Worm (Caenorhabditis elegans) whole organism, mixed stage, embryonic: ENCODE results near the gene F54D5.15.
"Not testable (repeated sequence)": the region's sequence is repeated elsewhere in the genome, so short reads cannot be mapped to it uniquely, and the experiment has no call there.

Experiments used
- M03D4.4 ChIP-seq: sonication (generic microtip); optimal IDR thresholded peaks from 2 replicates; lab custom pipeline; 2017; ENCODE audit warnings: mild to moderate bottlenecking, missing genetic modification characterization, missing compliant biosample characterization
- bed-3 ChIP-seq: fragments of 200-800 bp; sonication (Bioruptor generic); optimal IDR thresholded peaks from 3 replicates; lab custom pipeline; 2018; ENCODE audit warnings: mild to moderate bottlenecking, missing genetic modification characterization, moderate library complexity, missing compliant biosample characterization
- ceh-39 ChIP-seq: fragments of 150-350 bp; optimal IDR thresholded peaks from 2 replicates; lab custom pipeline; 2014; ENCODE audit warnings: missing biosample characterization, missing genetic modification characterization
- ceh-43 ChIP-seq: fragments of 200-800 bp; sonication (Bioruptor generic); optimal IDR thresholded peaks from 2 replicates; lab custom pipeline; 2018; ENCODE audit warnings: mild to moderate bottlenecking, missing genetic modification characterization, moderate library complexity, missing compliant biosample characterization
- ceh-83 ChIP-seq: fragments of 200-800 bp; sonication (Bioruptor generic); optimal IDR thresholded peaks from 2 replicates; lab custom pipeline; 2018; ENCODE audit warnings: mild to moderate bottlenecking, missing genetic modification characterization, missing compliant biosample characterization
- ces-1 ChIP-seq: fragments of 150-350 bp; optimal IDR thresholded peaks from 2 replicates; lab custom pipeline; 2014; ENCODE audit warnings: missing biosample characterization, missing genetic modification reagents, missing genetic modification characterization
- cnd-1 ChIP-seq: fragments of 200-800 bp; sonication (Bioruptor generic); optimal IDR thresholded peaks from 2 replicates; lab custom pipeline; 2018; ENCODE audit warnings: mild to moderate bottlenecking, missing genetic modification characterization, missing compliant biosample characterization
- drap-1 ChIP-seq: fragments of 200-800 bp; sonication (Bioruptor generic); optimal IDR thresholded peaks from 3 replicates; lab custom pipeline; 2018; ENCODE audit warnings: mild to moderate bottlenecking, missing genetic modification characterization, missing compliant biosample characterization
- elt-1 ChIP-seq: sonication (generic microtip); optimal IDR thresholded peaks from 2 replicates; lab custom pipeline; 2017; ENCODE audit warnings: missing genetic modification characterization, mild to moderate bottlenecking, missing compliant biosample characterization, antibody characterized with exemption, moderate library complexity, borderline replicate concordance; ENCODE audit not compliant: insufficient read depth
- elt-3 ChIP-seq: fragments of 150-350 bp; optimal IDR thresholded peaks from 2 replicates; lab custom pipeline; 2014; ENCODE audit warnings: missing biosample characterization, missing genetic modification characterization
- flh-1 ChIP-seq: fragments of 200-800 bp; sonication (Bioruptor generic); optimal IDR thresholded peaks from 2 replicates; lab custom pipeline; 2018; ENCODE audit warnings: mild to moderate bottlenecking, missing genetic modification characterization, moderate library complexity, missing compliant biosample characterization
- ham-2 ChIP-seq: fragments of 200-800 bp; sonication (Bioruptor generic); optimal IDR thresholded peaks from 2 replicates; lab custom pipeline; 2018; ENCODE audit warnings: mild to moderate bottlenecking, missing genetic modification characterization, missing compliant biosample characterization
- hlh-1 ChIP-seq: fragments of 150-350 bp; optimal IDR thresholded peaks from 2 replicates; lab custom pipeline; 2014; ENCODE audit warnings: missing biosample characterization, missing genetic modification reagents, missing genetic modification characterization
- lin-13 ChIP-seq: fragments of 150-350 bp; optimal IDR thresholded peaks from 2 replicates; lab custom pipeline; 2014; ENCODE audit warnings: missing biosample characterization, missing genetic modification characterization
- lin-32 ChIP-seq: fragments of 200-800 bp; sonication (Bioruptor generic); optimal IDR thresholded peaks from 2 replicates; lab custom pipeline; 2018; ENCODE audit warnings: mild to moderate bottlenecking, missing genetic modification characterization, missing compliant biosample characterization
- lsy-2 ChIP-seq: fragments of 150-350 bp; optimal IDR thresholded peaks from 2 replicates; lab custom pipeline; 2014; ENCODE audit warnings: missing biosample characterization, missing genetic modification characterization
- mab-5 ChIP-seq: fragments of 150-350 bp; optimal IDR thresholded peaks from 2 replicates; lab custom pipeline; 2014; ENCODE audit warnings: missing biosample characterization, missing genetic modification characterization
- mls-2 ChIP-seq: sonication (generic microtip); optimal IDR thresholded peaks from 2 replicates; lab custom pipeline; 2016; ENCODE audit warnings: mild to moderate bottlenecking, missing genetic modification characterization, moderate library complexity, missing compliant biosample characterization
- nhr-12 ChIP-seq: fragments of 150-350 bp; optimal IDR thresholded peaks from 2 replicates; lab custom pipeline; 2014; ENCODE audit warnings: missing biosample characterization, missing genetic modification characterization
- nhr-2 ChIP-seq: fragments of 150-350 bp; optimal IDR thresholded peaks from 2 replicates; lab custom pipeline; 2014; ENCODE audit warnings: missing biosample characterization, missing genetic modification characterization
- nhr-237 ChIP-seq: fragments of 150-350 bp; optimal IDR thresholded peaks from 2 replicates; lab custom pipeline; 2014; ENCODE audit warnings: missing biosample characterization, missing genetic modification characterization
- nhr-76 ChIP-seq: sonication (generic microtip); optimal IDR thresholded peaks from 2 replicates; lab custom pipeline; 2017; ENCODE audit warnings: missing biosample characterization, missing genetic modification characterization
- pha-4 ChIP-seq: fragments of 150-350 bp; optimal IDR thresholded peaks from 2 replicates; lab custom pipeline; 2018; ENCODE audit warnings: missing biosample characterization, missing genetic modification reagents, missing genetic modification characterization
- sem-2 ChIP-seq: fragments of 200-800 bp; sonication (Bioruptor generic); optimal IDR thresholded peaks from 2 replicates; lab custom pipeline; 2018; ENCODE audit warnings: mild to moderate bottlenecking, missing genetic modification characterization, missing compliant biosample characterization
- snpc-4 ChIP-seq: fragments of 150-350 bp; optimal IDR thresholded peaks from 2 replicates; lab custom pipeline; 2014; ENCODE audit warnings: missing biosample characterization, missing genetic modification characterization
- sptf-1 ChIP-seq: sonication (generic microtip); optimal IDR thresholded peaks from 2 replicates; lab custom pipeline; 2017; ENCODE audit warnings: mild to moderate bottlenecking, missing genetic modification characterization, moderate library complexity, missing compliant biosample characterization
- tbx-8 ChIP-seq: fragments of 200-800 bp; sonication (Bioruptor generic); optimal IDR thresholded peaks from 2 replicates; lab custom pipeline; 2018; ENCODE audit warnings: mild to moderate bottlenecking, missing genetic modification characterization, moderate library complexity, missing compliant biosample characterization
- unc-120 ChIP-seq: sonication (generic microtip); optimal IDR thresholded peaks from 2 replicates; lab custom pipeline; 2017; ENCODE audit warnings: missing genetic modification characterization, missing compliant biosample characterization; ENCODE audit not compliant: poor library complexity, severe bottlenecking
- unc-39 ChIP-seq: fragments of 150-350 bp; optimal IDR thresholded peaks from 2 replicates; lab custom pipeline; 2014; ENCODE audit warnings: missing biosample characterization, missing genetic modification characterization
- zip-8 ChIP-seq: fragments of 150-350 bp; optimal IDR thresholded peaks from 2 replicates; lab custom pipeline; 2014; ENCODE audit warnings: missing biosample characterization, missing genetic modification characterization
- ztf-11 ChIP-seq: fragments of 150-350 bp; optimal IDR thresholded peaks from 2 replicates; lab custom pipeline; 2014; ENCODE audit warnings: missing biosample characterization, missing genetic modification characterization

Gene F54D5.15

DNA sequence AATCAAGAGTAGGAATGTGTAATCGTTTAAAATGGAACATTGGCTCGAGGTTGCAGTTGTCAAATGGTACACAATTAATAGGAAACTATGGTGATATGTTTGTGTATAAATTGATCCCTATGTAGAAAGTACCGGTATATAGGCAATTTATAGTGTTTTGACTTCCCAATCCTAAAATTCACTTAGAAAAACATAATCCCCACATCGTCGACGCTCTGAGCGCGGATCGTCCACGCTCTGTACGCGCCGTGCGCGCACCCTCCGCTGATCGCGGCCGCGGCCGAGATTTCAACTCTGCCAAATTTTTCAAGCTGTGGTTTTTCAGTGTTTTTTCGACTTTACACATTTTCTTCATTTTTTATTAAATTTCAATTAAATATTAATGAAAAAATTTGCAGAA lies 7.7 kb downstream of the F54D5.15 start, which contains the start of gene F54D5.17:
TSS of gene F54D5.17 (plus strand) at position 301 of the 400 bp plus-strand sequence.
- TF ChIP-seq flh-1 (GFP tag; lab: Kevin White, UChicago) (no peak), zip-8 (tag; lab: Kevin White, UChicago) (no peak), snpc-4 (tag; lab: Kevin White, UChicago) (no peak), lsy-2 (tag; lab: Kevin White, UChicago) (no peak), elt-3 (tag; lab: Kevin White, UChicago) (no peak), nhr-76 (tag; lab: Kevin White, UChicago) (no peak), drap-1 (GFP tag; lab: Kevin White, UChicago) (no peak), lin-13 (tag; lab: Kevin White, UChicago) (no peak), hlh-1 (no peak), sem-2 (GFP tag; lab: Kevin White, UChicago) (no peak), ham-2 (GFP tag; lab: Kevin White, UChicago) (no peak), ceh-83 (GFP tag; lab: Kevin White, UChicago) (no peak), elt-1 (tag; lab: Kevin White, UChicago) (no peak), ztf-11 (tag; lab: Kevin White, UChicago) (no peak), unc-39 (tag; lab: Kevin White, UChicago) (no peak)

- TF ChIP-seq pha-4 (tag; lab: Kevin White, UChicago), result no peak
- TF ChIP-seq tbx-8, result no peak
- no peak for TF ChIP-seq bed-3 (GFP tag; lab: Kevin White, UChicago)
- TF ChIP-seq hlh-1, result peak; percentile 96
- no peak for TF ChIP-seq mab-5
- TF ChIP-seq nhr-237 (tag; lab: Kevin White, UChicago), result no peak
- TF ChIP-seq sptf-1, result peak; percentile 57
- TF ChIP-seq drap-1 (GFP tag; lab: Kevin White, UChicago), result no peak
- TF ChIP-seq unc-120, result no peak
These were observed 8.4 kb downstream of the F54D5.15 start, which contains the start of gene F54D5.24 for ce11 chrII:11555634-11556033. Gene F54D5.24 (plus strand): TSS chrII:11555949.

ce11 chrII:11551981-11552380 lies 12.0 kb downstream of the F54D5.15 start, which contains the start of gene dhgd-1:
Gene dhgd-1 (minus strand): TSS chrII:11552081.
- not testable (repeated sequence) for TF ChIP-seq pha-4 (tag; lab: Kevin White, UChicago); unc-120; flh-1 (GFP tag; lab: Kevin White, UChicago)

ce11 chrII:11547254-11547687 lies 16.8 kb downstream of the F54D5.15 start, which contains the start of gene F54D5.7:
Gene F54D5.7 (plus strand): TSS chrII:11547517.
- no peak for TF ChIP-seq lsy-2 (tag; lab: Kevin White, UChicago)
- peak; percentile 8 for TF ChIP-seq elt-1 (tag; lab: Kevin White, UChicago)
- peak; percentile 51 for TF ChIP-seq ceh-43 (GFP tag; lab: Kevin White, UChicago)
- TF ChIP-seq ces-1, result peak; percentile 5
- TF ChIP-seq unc-120, result peak; percentile 38
- TF ChIP-seq hlh-1, result peak; percentile 4
- TF ChIP-seq nhr-12 (tag; lab: Kevin White, UChicago), result peak; percentile 3
- peak; percentile 9 for TF ChIP-seq M03D4.4
- no peak for TF ChIP-seq zip-8 (tag; lab: Kevin White, UChicago)
- TF ChIP-seq ceh-39 (tag; lab: Kevin White, UChicago), result no peak
- no peak for TF ChIP-seq nhr-76 (tag; lab: Kevin White, UChicago)
- no peak for TF ChIP-seq snpc-4 (tag; lab: Kevin White, UChicago)
- TF ChIP-seq tbx-8, result no peak
- TF ChIP-seq ham-2 (GFP tag; lab: Kevin White, UChicago), result no peak
- no peak for TF ChIP-seq cnd-1 (tag; lab: Kevin White, UChicago)
- no peak for TF ChIP-seq sem-2 (GFP tag; lab: Kevin White, UChicago)
- TF ChIP-seq elt-3 (tag; lab: Kevin White, UChicago), result no peak
- no peak for TF ChIP-seq sptf-1
- no peak for TF ChIP-seq unc-39 (tag; lab: Kevin White, UChicago)
- no peak for TF ChIP-seq ceh-83 (GFP tag; lab: Kevin White, UChicago)
- TF ChIP-seq lin-32 (GFP tag; lab: Kevin White, UChicago), result no peak
- TF ChIP-seq flh-1 (GFP tag; lab: Kevin White, UChicago), result peak; percentile 11
- TF ChIP-seq mls-2 (tag; lab: Kevin White, UChicago), result no peak
- TF ChIP-seq ztf-11 (tag; lab: Kevin White, UChicago), result no peak
- TF ChIP-seq drap-1 (GFP tag; lab: Kevin White, UChicago), result no peak

DNA sequence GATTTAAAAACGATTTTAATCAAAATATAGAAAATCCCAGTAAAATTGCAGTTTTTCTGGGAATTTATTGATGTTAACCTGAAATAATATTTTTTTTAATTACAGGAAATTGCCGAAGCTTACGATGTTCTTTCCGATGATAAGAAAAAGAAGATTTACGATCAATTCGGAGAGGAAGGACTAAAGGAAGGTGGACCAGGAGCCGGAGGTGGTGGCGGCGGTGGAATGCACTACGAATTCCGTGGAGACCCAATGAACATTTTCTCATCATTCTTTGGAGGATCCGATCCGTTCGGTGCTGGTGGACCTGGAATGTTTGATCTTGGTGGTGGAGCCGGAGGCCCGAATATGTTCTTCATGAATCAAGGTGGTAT lies 18.1 kb downstream of the F54D5.15 start:
- no peak for TF ChIP-seq mab-5
- no peak for TF ChIP-seq cnd-1 (tag; lab: Kevin White, UChicago)
- no peak for TF ChIP-seq drap-1 (GFP tag; lab: Kevin White, UChicago)
- no peak for TF ChIP-seq nhr-76 (tag; lab: Kevin White, UChicago)
- TF ChIP-seq M03D4.4, result no peak
- no peak for TF ChIP-seq unc-120
- TF ChIP-seq ces-1, result no peak
- no peak for TF ChIP-seq nhr-2 (tag; lab: Kevin White, UChicago)
- no peak for TF ChIP-seq pha-4 (tag; lab: Kevin White, UChicago)
